Fruit fly (Drosophila melanogaster) whole organism, adult: ENCODE measurements around the gene Nep2.

Experiments
- CG1620 ChIP-seq: fragments of 200-800 bp; sonication (Bioruptor generic); optimal IDR thresholded peaks from 2 replicates; lab custom pipeline; 2016; ENCODE audit warnings: missing biosample characterization, missing genetic modification characterization
- CG5204 ChIP-seq: fragments of 200-800 bp; sonication (Bioruptor generic); optimal IDR thresholded peaks from 2 replicates; lab custom pipeline; 2016; ENCODE audit warnings: missing biosample characterization, missing genetic modification characterization
- CG7101 ChIP-seq: fragments of 200-800 bp; sonication (Bioruptor generic); optimal IDR thresholded peaks from 2 replicates; lab custom pipeline; 2018; ENCODE audit warnings: missing biosample characterization, mild to moderate bottlenecking, missing genetic modification characterization, moderate library complexity
- Crg-1 ChIP-seq: fragments of 200-800 bp; sonication (Bioruptor generic); optimal IDR thresholded peaks from 2 replicates; lab custom pipeline; 2016; ENCODE audit warnings: missing biosample characterization, missing genetic modification characterization
- Mnt ChIP-seq: fragments of 200-800 bp; sonication (Bioruptor generic); optimal IDR thresholded peaks from 2 replicates; lab custom pipeline; 2016; ENCODE audit warnings: missing biosample characterization, mild to moderate bottlenecking, missing genetic modification characterization
- cnc ChIP-seq, 2 experiments: fragments of >200 bp; optimal IDR thresholded peaks; 2 replicates each; lab custom pipeline; 2017
- kay ChIP-seq: fragments of 200-800 bp; sonication (Bioruptor generic); peaks from one replicate; lab custom pipeline; 2016; ENCODE audit warnings: missing biosample characterization, missing genetic modification characterization, borderline replicate concordance
- tj ChIP-seq: fragments of 200-800 bp; sonication (Bioruptor generic); optimal IDR thresholded peaks from 3 replicates; lab custom pipeline; 2017; ENCODE audit warnings: missing biosample characterization, mild to moderate bottlenecking, missing genetic modification characterization, moderate library complexity

DNA sequence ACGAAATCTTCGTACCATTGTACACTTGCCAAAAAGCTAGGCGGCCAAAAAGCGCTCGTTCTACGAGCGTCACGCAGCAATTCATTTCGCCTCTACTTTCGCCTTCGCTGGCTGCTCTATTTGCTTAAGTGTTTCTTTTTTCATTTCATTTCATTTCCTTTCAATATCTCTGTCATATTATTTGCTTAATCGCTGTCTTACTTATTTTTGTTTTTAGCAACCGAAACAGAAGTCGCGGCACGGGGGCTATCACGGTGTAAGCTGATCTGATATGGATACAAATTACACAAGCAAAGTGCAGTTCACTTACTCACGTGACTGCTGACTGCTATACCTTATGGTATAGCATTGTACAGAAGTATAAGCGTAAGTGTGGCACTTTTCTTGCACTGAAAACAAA, 39.6 kb upstream of the Nep2 start:
- no peak for TF ChIP-seq Mnt
- peak; percentile 78 for TF ChIP-seq tj (GFP tag; lab: Kevin White, UChicago)
- TF ChIP-seq CG1620 (GFP tag; lab: Kevin White, UChicago) = no peak
- TF ChIP-seq cnc (optimal IDR thresholded peaks at IDR 0.05; lab: Kevin White, UChicago) = no peak
- TF ChIP-seq kay (GFP tag; lab: Kevin White, UChicago) = no peak
- TF ChIP-seq CG5204 (GFP tag; lab: Kevin White, UChicago) = no peak
- TF ChIP-seq CG7101 = no peak
- TF ChIP-seq Crg-1 (GFP tag; lab: Kevin White, UChicago) = no peak
